Worm (Caenorhabditis elegans): ENCODE measurements around the gene mig-10.

ce11 chrIII:8244052-8244451 is 34.8 kb upstream of the mig-10 start, which contains the start of the genes pbs-6 and cids-1:
- TF ChIP-seq elt-3 (tag; optimal IDR thresholded peaks at IDR 0.05) = no peak
- no peak for TF ChIP-seq mep-1 (tag; optimal IDR thresholded peaks at IDR 0.05)
